Worm (Caenorhabditis elegans) whole organism, L3 larva: ENCODE results near the gene nspd-2.

Experiments used
- R02D3.7 ChIP-seq: fragments of 150-350 bp; optimal IDR thresholded peaks from 2 replicates; lab custom pipeline; 2014; ENCODE audit warnings: missing biosample characterization, missing genetic modification characterization
- ZK546.5 ChIP-seq: sonication (generic microtip); optimal IDR thresholded peaks from 2 replicates; lab custom pipeline; 2017; ENCODE audit warnings: missing biosample characterization, missing genetic modification characterization
- aly-2 ChIP-seq: fragments of 150-350 bp; optimal IDR thresholded peaks from 2 replicates; lab custom pipeline; 2014; ENCODE audit warnings: missing biosample characterization, missing genetic modification characterization
- ama-1 ChIP-seq: fragments of 150-350 bp; optimal IDR thresholded peaks from 2 replicates; lab custom pipeline; 2018
- ceh-16 ChIP-seq: sonication (generic microtip); optimal IDR thresholded peaks from 2 replicates; lab custom pipeline; 2017; ENCODE audit warnings: missing biosample characterization, missing genetic modification characterization
- ceh-82 ChIP-seq: fragments of 150-350 bp; optimal IDR thresholded peaks from 2 replicates; lab custom pipeline; 2014; ENCODE audit warnings: missing biosample characterization, missing genetic modification characterization
- ceh-9 ChIP-seq: sonication (generic microtip); optimal IDR thresholded peaks from 2 replicates; lab custom pipeline; 2018; ENCODE audit warnings: missing biosample characterization, missing genetic modification characterization
- egl-27 ChIP-seq: sonication (generic microtip); optimal IDR thresholded peaks from 4 replicates; lab custom pipeline; 2017; ENCODE audit warnings: missing biosample characterization, missing genetic modification reagents, missing genetic modification characterization
- egl-5 ChIP-seq: fragments of 150-350 bp; optimal IDR thresholded peaks from 2 replicates; lab custom pipeline; 2017; ENCODE audit warnings: missing biosample characterization, missing genetic modification reagents, missing genetic modification characterization, inconsistent platforms
- elt-1 ChIP-seq: fragments of 150-350 bp; optimal IDR thresholded peaks from 2 replicates; lab custom pipeline; 2014; ENCODE audit warnings: missing biosample characterization, missing genetic modification characterization
- elt-2 ChIP-seq: sonication (generic microtip); optimal IDR thresholded peaks from 2 replicates; lab custom pipeline; 2016; ENCODE audit warnings: missing genetic modification reagents, mild to moderate bottlenecking, missing genetic modification characterization, missing compliant biosample characterization
- eor-1 ChIP-seq, 2 experiments: fragments of 150-350 bp; optimal IDR thresholded peaks; 2 replicates each; lab custom pipeline; 2014 to 2018; ENCODE audit warnings: missing biosample characterization in 2 of 2, missing genetic modification characterization in 2 of 2
- fkh-10 ChIP-seq: sonication (generic microtip); optimal IDR thresholded peaks from 2 replicates; lab custom pipeline; 2017; ENCODE audit warnings: missing biosample characterization, missing genetic modification reagents, missing genetic modification characterization
- fkh-2 ChIP-seq: fragments of 150-350 bp; optimal IDR thresholded peaks from 2 replicates; lab custom pipeline; 2014; ENCODE audit warnings: missing biosample characterization, missing genetic modification reagents, missing genetic modification characterization
- hmg-11 ChIP-seq: sonication (generic microtip); optimal IDR thresholded peaks from 2 replicates; lab custom pipeline; 2016; ENCODE audit warnings: missing genetic modification characterization, missing compliant biosample characterization
- jun-1 ChIP-seq: fragments of 150-350 bp; optimal IDR thresholded peaks from 2 replicates; lab custom pipeline; 2014; ENCODE audit warnings: missing biosample characterization, missing genetic modification reagents, missing genetic modification characterization
- lin-15B ChIP-seq: fragments of 150-350 bp; optimal IDR thresholded peaks from 2 replicates; lab custom pipeline; 2014; ENCODE audit warnings: missing biosample characterization, missing genetic modification characterization
- lsy-12 ChIP-seq: sonication (generic microtip); optimal IDR thresholded peaks from 2 replicates; lab custom pipeline; 2016; ENCODE audit warnings: mild to moderate bottlenecking, missing genetic modification characterization, missing compliant biosample characterization
- mdl-1 ChIP-seq: fragments of 150-350 bp; optimal IDR thresholded peaks from 2 replicates; lab custom pipeline; 2014; ENCODE audit warnings: missing biosample characterization, missing genetic modification characterization
- nfya-1 ChIP-seq: sonication (generic microtip); optimal IDR thresholded peaks from 2 replicates; lab custom pipeline; 2017; ENCODE audit warnings: missing genetic modification characterization, mild to moderate bottlenecking, missing compliant biosample characterization, antibody characterized with exemption, moderate library complexity; ENCODE audit not compliant: insufficient read depth
- nhr-11 ChIP-seq: fragments of 150-350 bp; optimal IDR thresholded peaks from 2 replicates; lab custom pipeline; 2014; ENCODE audit warnings: missing biosample characterization, missing genetic modification characterization
- nhr-23 ChIP-seq: fragments of 150-350 bp; optimal IDR thresholded peaks from 2 replicates; lab custom pipeline; 2014; ENCODE audit warnings: missing biosample characterization, missing genetic modification reagents, missing genetic modification characterization
- nhr-28 ChIP-seq: fragments of 150-350 bp; optimal IDR thresholded peaks from 2 replicates; lab custom pipeline; 2014; ENCODE audit warnings: missing biosample characterization, missing genetic modification characterization
- nhr-43 ChIP-seq: sonication (generic microtip); optimal IDR thresholded peaks from 2 replicates; lab custom pipeline; 2016; ENCODE audit warnings: mild to moderate bottlenecking, missing genetic modification characterization, missing compliant biosample characterization; ENCODE audit not compliant: poor library complexity, severe bottlenecking
- nhr-76 ChIP-seq: fragments of 150-350 bp; sonication (generic microtip); optimal IDR thresholded peaks from 5 replicates; lab custom pipeline; 2014; ENCODE audit warnings: missing biosample characterization, missing genetic modification characterization
- nhr-77 ChIP-seq: fragments of 150-350 bp; optimal IDR thresholded peaks from 2 replicates; lab custom pipeline; 2014; ENCODE audit warnings: missing biosample characterization, missing genetic modification characterization
- pha-4 ChIP-seq: fragments of 150-350 bp; optimal IDR thresholded peaks from 2 replicates; lab custom pipeline; 2014; ENCODE audit warnings: missing biosample characterization, missing genetic modification reagents, missing genetic modification characterization
- pqm-1 ChIP-seq: fragments of 150-350 bp; optimal IDR thresholded peaks from 2 replicates; lab custom pipeline; 2017; ENCODE audit warnings: missing biosample characterization, missing genetic modification characterization, inconsistent platforms
- sea-2 ChIP-seq: fragments of 150-350 bp; sonication (generic microtip); optimal IDR thresholded peaks from 4 replicates; lab custom pipeline; 2014; ENCODE audit warnings: missing biosample characterization, missing genetic modification reagents, missing genetic modification characterization
- snpc-4 ChIP-seq: fragments of 150-350 bp; optimal IDR thresholded peaks from 2 replicates; lab custom pipeline; 2014; ENCODE audit warnings: missing biosample characterization, missing genetic modification characterization
- tbx-2 ChIP-seq: sonication (generic microtip); optimal IDR thresholded peaks from 2 replicates; lab custom pipeline; 2016; ENCODE audit warnings: mild to moderate bottlenecking, missing genetic modification characterization, missing compliant biosample characterization
- unc-39 ChIP-seq: sonication (generic microtip); optimal IDR thresholded peaks from 4 replicates; lab custom pipeline; 2017; ENCODE audit warnings: missing biosample characterization, missing genetic modification characterization
- unc-62 ChIP-seq: fragments of 150-350 bp; sonication (generic microtip); optimal IDR thresholded peaks from 4 replicates; lab custom pipeline; 2014; ENCODE audit warnings: missing biosample characterization, missing genetic modification reagents, missing genetic modification characterization
- zag-1 ChIP-seq: fragments of 150-350 bp; optimal IDR thresholded peaks from 2 replicates; lab custom pipeline; 2014; ENCODE audit warnings: missing biosample characterization, missing genetic modification characterization
- ztf-4 ChIP-seq: fragments of 150-350 bp; optimal IDR thresholded peaks from 2 replicates; lab custom pipeline; 2014; ENCODE audit warnings: missing biosample characterization, missing genetic modification characterization

The nspd-2 gene

DNA sequence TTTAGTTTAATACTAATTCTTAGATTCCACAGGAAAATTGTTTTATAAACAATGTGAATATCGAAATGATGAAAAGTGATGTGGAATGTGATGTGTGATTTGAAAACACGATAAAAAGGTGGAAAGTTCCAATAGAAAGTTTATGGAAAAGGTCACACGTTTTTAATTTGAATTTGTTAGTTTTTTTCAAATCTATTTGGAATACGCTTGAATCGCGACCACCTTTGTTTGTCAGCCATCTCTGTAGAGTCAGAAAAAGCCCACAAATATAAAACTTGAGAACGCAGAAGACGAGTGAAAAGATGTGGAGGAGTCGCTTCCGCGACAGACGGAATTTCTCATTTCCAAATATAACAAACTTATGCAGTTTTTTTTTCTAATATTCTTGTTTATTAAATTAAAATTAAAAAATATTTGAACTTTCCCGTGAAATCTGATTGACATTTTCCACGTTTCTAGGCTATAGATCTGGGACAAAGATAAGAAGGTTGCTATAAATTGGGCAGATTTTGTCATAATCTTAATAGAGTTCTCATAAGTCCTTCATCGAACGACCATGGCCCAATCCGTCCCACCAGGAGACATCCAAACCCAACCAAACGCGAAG lies 2.8 kb upstream of the nspd-2 start, which contains the start of the genes kin-24 and msp-56:
TSS of gene kin-24 (minus strand) at position 101 of the 607 bp plus-strand sequence.
TSS of gene msp-56 (plus strand) at position 557 of the 607 bp plus-strand sequence.
- TF ChIP-seq ZK546.5 (tag; lab: Kevin White, UChicago) (no peak), nhr-77 (no peak), fkh-10 (GFP tag; lab: Kevin White, UChicago) (no peak), nhr-23 (tag; lab: Kevin White, UChicago) (no peak), zag-1 (tag; lab: Kevin White, UChicago) (no peak), ztf-4 (tag; lab: Kevin White, UChicago) (no peak), lin-15B (no peak), nhr-76 (no peak), aly-2 (tag; lab: Kevin White, UChicago) (no peak), pha-4 (no peak), lsy-12 (tag; lab: Kevin White, UChicago) (no peak)

- TF ChIP-seq fkh-2 (tag; lab: Kevin White, UChicago) (no peak), nfya-1 (tag; lab: Kevin White, UChicago) (no peak), unc-62 (GFP tag; lab: Kevin White, UChicago) (no peak), snpc-4 (tag; lab: Kevin White, UChicago) (no peak), aly-2 (tag; lab: Kevin White, UChicago) (no peak), eor-1 (tag; optimal IDR thresholded peaks at IDR 0.05; lab: Kevin White, UChicago) (no peak), mdl-1 (tag; lab: Kevin White, UChicago) (no peak), nhr-76 (no peak), elt-2 (tag; lab: Kevin White, UChicago) (no peak), nhr-77 (no peak), unc-39 (tag; lab: Kevin White, UChicago) (no peak), ceh-16 (tag; lab: Kevin White, UChicago) (no peak), sea-2 (GFP tag; lab: Kevin White, UChicago) (no peak), R02D3.7 (no peak), tbx-2 (no peak), ztf-4 (tag; lab: Kevin White, UChicago) (no peak), nhr-11 (tag; lab: Kevin White, UChicago) (no peak), nhr-28 (tag; lab: Kevin White, UChicago) (no peak), elt-1 (no peak)
Observed at ce11 chrIV:9842071-9842470, 1.8 kb upstream of the nspd-2 start, which contains the start of gene K07F5.17. Gene K07F5.17 (plus strand): TSS chrIV:9842371.

ce11 chrIV:9846574-9846973 lies 2.7 kb downstream of the nspd-2 start, which contains the start of gene K07F5.6:
Gene K07F5.6 (minus strand): TSS chrIV:9846674.
- TF ChIP-seq R02D3.7 = no peak
- no peak for TF ChIP-seq elt-1
- TF ChIP-seq ama-1 (lab: Kevin White, UChicago) = no peak
- no peak for TF ChIP-seq nhr-43
- no peak for TF ChIP-seq eor-1 (tag; optimal IDR thresholded peaks at IDR 0.05; lab: Kevin White, UChicago)
- TF ChIP-seq unc-39 (tag; lab: Kevin White, UChicago) = no peak
- TF ChIP-seq nhr-76 = no peak
- TF ChIP-seq egl-27 (tag; lab: Kevin White, UChicago) = no peak
- no peak for TF ChIP-seq ceh-82
- TF ChIP-seq ceh-9 = no peak
- TF ChIP-seq zag-1 (tag; lab: Kevin White, UChicago) = no peak
- no peak for TF ChIP-seq lsy-12 (tag; lab: Kevin White, UChicago)
- no peak for TF ChIP-seq ceh-16 (tag; lab: Kevin White, UChicago)
- TF ChIP-seq elt-2 (tag; lab: Kevin White, UChicago) = no peak

ce11 chrIV:9848075-9848474 lies 4.2 kb downstream of the nspd-2 start, which contains the start of gene K07F5.7:
Gene K07F5.7 (minus strand): TSS chrIV:9848175.
- TF ChIP-seq fkh-10 (GFP tag; lab: Kevin White, UChicago) (no peak), jun-1 (tag; lab: Kevin White, UChicago) (no peak), hmg-11 (tag; lab: Kevin White, UChicago) (no peak), egl-5 (tag; lab: Kevin White, UChicago) (no peak), pqm-1 (tag; lab: Kevin White, UChicago) (no peak), nhr-43 (no peak)
